Worm (Caenorhabditis elegans) whole organism, L1 larva: Measurements from ENCODE around the gene Y53F4B.14.
"Not testable (repeated sequence)": the region's sequence is repeated elsewhere in the genome, so short reads cannot be mapped to it uniquely, and the experiment has no call there.

ENCODE experiments used
- Y116A8C.19 ChIP-seq: sonication (generic microtip); optimal IDR thresholded peaks from 2 replicates; lab custom pipeline; 2016; ENCODE audit warnings: missing compliant biosample characterization, missing genetic modification characterization, borderline replicate concordance
- ama-1 ChIP-seq: fragments of 150-350 bp; optimal IDR thresholded peaks from 2 replicates; lab custom pipeline; 2014
- ceh-8 ChIP-seq: fragments of 200-800 bp; sonication (Bioruptor generic); optimal IDR thresholded peaks from 2 replicates; lab custom pipeline; 2018; ENCODE audit warnings: mild to moderate bottlenecking, missing genetic modification characterization, moderate library complexity, missing compliant biosample characterization
- ceh-88 ChIP-seq: fragments of 200-800 bp; sonication (Bioruptor generic); IDR thresholded peaks from 2 replicates; pipeline ENCODE4 v1.3.6; 2022; ENCODE audit warnings: missing genetic modification characterization, missing compliant biosample characterization
- ceh-90 ChIP-seq: sonication (generic microtip); optimal IDR thresholded peaks from 2 replicates; lab custom pipeline; 2016; ENCODE audit warnings: missing genetic modification characterization, missing compliant biosample characterization
- dpl-1 ChIP-seq, 3 experiments: fragments of 150-350 bp in 2 of 3; sonication (generic microtip) in 1 of 3; optimal IDR thresholded peaks; 2 replicates each; lab custom pipeline; 2014 to 2017; ENCODE audit warnings: missing biosample characterization in 3 of 3, missing genetic modification characterization in 3 of 3, missing genetic modification reagents in 3 of 3
- efl-1 ChIP-seq, 4 experiments: fragments of 150-350 bp; optimal IDR thresholded peaks in 3 of 4; peaks in 1 of 4; 1 replicate in 1 of 4; 2 replicates in 3 of 4; lab custom pipeline; 2014; ENCODE audit warnings: missing biosample characterization in 2 of 4, missing genetic modification characterization in 2 of 4, missing genetic modification reagents in 2 of 4
- elt-2 ChIP-seq: sonication (generic microtip); optimal IDR thresholded peaks from 2 replicates; lab custom pipeline; 2016; ENCODE audit warnings: missing genetic modification characterization, mild to moderate bottlenecking, inconsistent platforms, missing compliant biosample characterization, missing genetic modification reagents
- fkh-4 ChIP-seq: sonication (generic microtip); optimal IDR thresholded peaks from 2 replicates; lab custom pipeline; 2016; ENCODE audit warnings: missing compliant biosample characterization, missing genetic modification characterization, borderline replicate concordance
- fkh-8 ChIP-seq: sonication (generic microtip); optimal IDR thresholded peaks from 2 replicates; lab custom pipeline; 2016; ENCODE audit warnings: mild to moderate bottlenecking, missing genetic modification characterization, missing compliant biosample characterization
- fos-1 ChIP-seq: fragments of 150-350 bp; optimal IDR thresholded peaks from 2 replicates; lab custom pipeline; 2014; ENCODE audit warnings: missing biosample characterization, missing genetic modification characterization
- isw-1 ChIP-seq: fragments of 200-800 bp; sonication (Bioruptor generic); IDR thresholded peaks from 2 replicates; pipeline ENCODE4 v1.3.6; 2022; ENCODE audit warnings: missing genetic modification characterization, missing compliant biosample characterization
- lin-14 ChIP-seq: fragments of 200-800 bp; sonication (Bioruptor generic); optimal IDR thresholded peaks from 2 replicates; lab custom pipeline; 2018; ENCODE audit warnings: mild to moderate bottlenecking, missing genetic modification characterization, moderate library complexity, missing compliant biosample characterization
- lin-35 ChIP-seq, 2 experiments: fragments of 150-350 bp; optimal IDR thresholded peaks; 2 replicates each; lab custom pipeline; 2014; ENCODE audit warnings: missing biosample characterization in 2 of 2, missing genetic modification characterization in 2 of 2, missing genetic modification reagents in 2 of 2
- lsy-2 ChIP-seq, 2 experiments: fragments of 150-350 bp; optimal IDR thresholded peaks; 2 replicates each; lab custom pipeline; 2014; ENCODE audit warnings: missing biosample characterization in 2 of 2, missing genetic modification characterization in 2 of 2
- mab-9 ChIP-seq: fragments of 200-800 bp; sonication (Bioruptor generic); IDR thresholded peaks from 2 replicates; pipeline ENCODE4 v1.3.6; 2022; ENCODE audit warnings: missing genetic modification reagents, missing genetic modification characterization, missing compliant biosample characterization
- mef-2 ChIP-seq: fragments of 150-350 bp; optimal IDR thresholded peaks from 2 replicates; lab custom pipeline; 2014; ENCODE audit warnings: missing biosample characterization, missing genetic modification characterization
- nhr-19 ChIP-seq: fragments of 200-800 bp; sonication (Bioruptor generic); conservative IDR thresholded peaks from 2 replicates; pipeline ENCODE4 v1.3.6; 2022; ENCODE audit warnings: missing genetic modification characterization, missing compliant biosample characterization
- nhr-47 ChIP-seq: sonication (generic microtip); optimal IDR thresholded peaks from 2 replicates; lab custom pipeline; 2016; ENCODE audit warnings: mild to moderate bottlenecking, missing genetic modification characterization, moderate library complexity, missing compliant biosample characterization
- nhr-71 ChIP-seq: sonication (generic microtip); optimal IDR thresholded peaks from 2 replicates; lab custom pipeline; 2016; ENCODE audit warnings: mild to moderate bottlenecking, missing genetic modification characterization, moderate library complexity, missing compliant biosample characterization
- nhr-76 ChIP-seq: sonication (generic microtip); optimal IDR thresholded peaks from 2 replicates; lab custom pipeline; 2017; ENCODE audit warnings: missing biosample characterization, missing genetic modification characterization
- nhr-77 ChIP-seq: fragments of 150-350 bp; optimal IDR thresholded peaks from 2 replicates; lab custom pipeline; 2014; ENCODE audit warnings: missing biosample characterization, missing genetic modification characterization
- nhr-85 ChIP-seq: sonication (generic microtip); peaks from one replicate; lab custom pipeline; 2016; ENCODE audit warnings: missing genetic modification characterization, inconsistent platforms, missing compliant biosample characterization
- snpc-4 ChIP-seq: fragments of 150-350 bp; optimal IDR thresholded peaks from 2 replicates; lab custom pipeline; 2014; ENCODE audit warnings: missing biosample characterization, missing genetic modification characterization
- snu-23 ChIP-seq: sonication (generic microtip); optimal IDR thresholded peaks from 2 replicates; lab custom pipeline; 2016; ENCODE audit warnings: missing genetic modification characterization, missing compliant biosample characterization
- swsn-7 ChIP-seq: sonication (generic microtip); optimal IDR thresholded peaks from 2 replicates; lab custom pipeline; 2016; ENCODE audit warnings: missing genetic modification characterization, missing compliant biosample characterization
- unc-86 ChIP-seq: sonication (generic microtip); optimal IDR thresholded peaks from 2 replicates; lab custom pipeline; 2016; ENCODE audit warnings: missing genetic modification characterization, missing compliant biosample characterization
- unc-98 ChIP-seq: fragments of 200-800 bp; sonication (Bioruptor generic); IDR thresholded peaks from 2 replicates; pipeline ENCODE4 v1.3.6; 2022; ENCODE audit warnings: missing genetic modification characterization, missing compliant biosample characterization
- vab-15 ChIP-seq: sonication (generic microtip); optimal IDR thresholded peaks from 2 replicates; lab custom pipeline; 2017; ENCODE audit warnings: missing genotype, mild to moderate bottlenecking, missing genetic modification characterization, missing compliant biosample characterization
- zip-4 ChIP-seq: fragments of 200-800 bp; sonication (Bioruptor generic); optimal IDR thresholded peaks from 2 replicates; lab custom pipeline; 2018; ENCODE audit warnings: mild to moderate bottlenecking, missing genetic modification characterization, moderate library complexity, missing compliant biosample characterization

The Y53F4B.14 gene

DNA sequence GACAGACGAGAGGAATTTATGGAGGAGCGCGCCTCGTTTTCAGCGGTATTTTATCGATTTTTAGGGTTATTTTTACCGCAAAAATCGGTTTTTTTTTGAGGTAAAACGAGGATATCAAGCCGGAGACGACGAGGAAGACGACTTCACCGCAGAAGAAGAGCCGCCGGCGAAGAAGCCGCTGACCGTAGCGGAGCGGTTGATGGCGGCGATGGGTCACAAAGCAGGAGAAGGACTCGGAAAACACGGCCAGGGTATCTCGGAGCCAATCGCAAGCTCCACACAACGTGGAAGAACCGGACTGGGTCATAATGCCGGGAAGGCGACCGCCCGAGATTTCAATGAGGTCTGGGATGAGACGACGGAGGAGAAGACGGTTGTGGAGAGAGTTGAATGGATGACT, 11.4 kb upstream of the Y53F4B.14 start:
- TF ChIP-seq vab-15 (tag; lab: Kevin White, UChicago) (no peak), lin-35 (GFP tag; optimal IDR thresholded peaks at IDR 0.05; lab: Kevin White, UChicago) (no peak), snu-23 (no peak)

DNA sequence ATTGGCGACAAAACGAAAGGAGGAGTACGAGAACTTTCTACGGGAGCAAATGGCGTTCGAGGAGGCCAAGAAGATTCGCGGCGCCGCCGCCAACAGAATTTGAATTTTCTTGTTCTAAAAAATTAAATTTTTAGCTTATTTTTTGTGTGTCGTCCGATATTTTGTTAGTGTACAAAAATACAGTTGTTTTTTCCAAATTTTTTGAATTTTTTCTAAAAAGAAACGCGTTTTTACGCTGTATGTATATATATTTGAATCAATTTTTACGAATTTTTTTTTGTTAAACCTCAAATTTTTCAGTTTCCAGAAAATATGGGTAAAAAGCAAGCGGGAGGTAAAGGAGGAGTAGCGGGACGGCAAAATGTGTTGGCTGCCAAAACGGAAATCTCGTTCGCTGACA, 1.3 kb downstream of the Y53F4B.14 start, which contains the start of gene trip-4:
TSS of gene trip-4 (plus strand) at position 301 of the 400 bp plus-strand sequence.
- TF ChIP-seq efl-1 (optimal IDR thresholded peaks at IDR 0.05; lab: Kevin White, UChicago) (no peak), efl-1 (GFP tag; optimal IDR thresholded peaks at IDR 0.05 in 1 of 2; lab: Kevin White, UChicago) (peak in 1 of 2 experiments; percentile 36), elt-2 (no peak), unc-98 (GFP tag; lab: Robert Waterston, UW) (no peak)

DNA sequence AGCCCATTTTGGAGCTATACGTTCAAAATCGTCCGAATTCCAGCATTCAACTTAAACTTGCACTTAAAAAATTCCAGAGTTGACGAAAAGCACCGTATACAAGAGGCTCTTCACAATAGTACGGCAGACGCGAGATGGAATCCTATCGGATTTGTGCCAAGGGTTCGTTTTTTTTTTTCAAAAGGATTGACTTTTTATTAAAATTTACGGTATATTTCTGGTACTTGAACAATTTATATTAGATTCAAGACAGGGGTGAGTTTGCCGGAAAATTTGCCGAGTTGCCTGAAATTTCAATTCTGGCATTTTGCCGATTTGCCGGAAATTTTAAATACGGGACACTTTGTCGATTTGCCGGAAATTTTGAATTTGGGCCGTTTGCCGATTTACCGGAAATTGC, 4.5 kb downstream of the Y53F4B.14 start:
- TF ChIP-seq zip-4, result no peak
- TF ChIP-seq nhr-85 (tag; lab: Kevin White, UChicago), result peak; percentile 59
- TF ChIP-seq ceh-8, result no peak
- TF ChIP-seq nhr-77 (tag; lab: Kevin White, UChicago), result no peak
- TF ChIP-seq, all 84 proteins: peak for 1

DNA sequence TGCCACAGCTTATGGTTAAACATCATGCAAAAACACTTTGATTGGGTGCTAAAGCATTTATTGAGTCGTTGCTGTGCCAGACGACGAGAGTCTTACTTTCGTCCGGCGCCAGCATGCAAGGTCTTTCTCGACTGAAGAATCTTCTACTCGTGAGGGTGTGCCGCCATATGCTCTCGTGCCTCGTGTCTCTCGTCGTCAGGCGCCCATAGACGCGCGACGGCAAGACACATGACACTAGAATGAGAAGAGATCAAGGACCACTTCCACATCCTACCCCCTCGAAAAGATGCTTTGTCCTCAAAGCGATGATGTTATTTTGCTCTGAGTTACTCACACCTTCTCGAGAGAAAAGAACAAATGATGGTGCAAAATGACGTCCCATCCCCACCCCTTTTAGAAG, 5.0 kb downstream of the Y53F4B.14 start:
- TF ChIP-seq ama-1 (lab: Kevin White, UChicago) (peak; percentile 40), nhr-47 (tag; lab: Kevin White, UChicago) (peak; percentile 43), unc-86 (tag; lab: Kevin White, UChicago) (peak; percentile 17), nhr-19 (GFP tag; lab: Robert Waterston, UW) (peak; percentile 49), ceh-88 (GFP tag; lab: Robert Waterston, UW) (peak; percentile 15; the same call in 1 of the 2 replicates), nhr-71 (tag; lab: Kevin White, UChicago) (peak; percentile 42), fkh-8 (tag; lab: Kevin White, UChicago) (peak; percentile 10), isw-1 (GFP tag; lab: Robert Waterston, UW) (peak; percentile 30; the same call in 1 of the 2 replicates), efl-1 (optimal IDR thresholded peaks at IDR 0.05; lab: Kevin White, UChicago) (peak in 1 of 2 experiments; percentile 20), lin-14 (peak; percentile 42), snu-23 (peak; percentile 6)
- not testable (repeated sequence) for TF ChIP-seq efl-1 (GFP tag; optimal IDR thresholded peaks at IDR 0.05 in 1 of 2; lab: Kevin White, UChicago)

DNA sequence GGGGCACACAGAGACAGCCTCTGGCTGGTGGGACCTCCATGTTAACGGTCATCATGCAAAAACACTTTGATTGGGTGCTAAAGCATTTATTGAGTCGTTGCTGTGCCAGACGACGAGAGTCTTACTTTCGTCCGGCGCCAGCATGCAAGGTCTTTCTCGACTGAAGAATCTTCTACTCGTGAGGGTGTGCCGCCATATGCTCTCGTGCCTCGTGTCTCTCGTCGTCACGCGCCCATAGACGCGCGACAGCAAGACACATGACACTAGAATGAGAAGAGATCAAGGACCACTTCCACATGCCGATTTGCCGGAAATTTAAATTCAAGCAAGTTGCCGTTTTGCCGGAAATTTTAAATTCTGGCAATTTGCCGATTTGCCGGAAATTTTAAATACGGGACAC, 6.1 kb downstream of the Y53F4B.14 start:
- TF ChIP-seq nhr-47 (tag; lab: Kevin White, UChicago), result peak; percentile 35
- peak; percentile 56 for TF ChIP-seq fkh-8 (tag; lab: Kevin White, UChicago)
- TF ChIP-seq efl-1 (optimal IDR thresholded peaks at IDR 0.05; lab: Kevin White, UChicago), result peak in 1 of 2 experiments; percentile 30
- TF ChIP-seq efl-1 (GFP tag; optimal IDR thresholded peaks at IDR 0.05 in 1 of 2; lab: Kevin White, UChicago), result not testable (repeated sequence)
- TF ChIP-seq nhr-71 (tag; lab: Kevin White, UChicago), result peak; percentile 62
- peak; percentile 25 for TF ChIP-seq snu-23
- TF ChIP-seq nhr-85 (tag; lab: Kevin White, UChicago), result peak; percentile 63
- peak; percentile 20 for TF ChIP-seq unc-86 (tag; lab: Kevin White, UChicago)
- 0 out of 2 replicates have a peak, but pooled peaks have one; percentile 44 for TF ChIP-seq mab-9 (GFP tag; lab: Robert Waterston, UW)
- TF ChIP-seq nhr-19 (GFP tag; lab: Robert Waterston, UW), result peak; percentile 63
- TF ChIP-seq ceh-88 (GFP tag; lab: Robert Waterston, UW), result 0 out of 2 replicates have a peak, but pooled peaks have one; percentile 32
- TF ChIP-seq lsy-2 (tag; optimal IDR thresholded peaks at IDR 0.05; lab: Kevin White, UChicago), result peak in 1 of 2 experiments; percentile 2
- TF ChIP-seq isw-1 (GFP tag; lab: Robert Waterston, UW), result peak; percentile 46
- TF ChIP-seq swsn-7 (tag; lab: Kevin White, UChicago), result peak; percentile 7

DNA sequence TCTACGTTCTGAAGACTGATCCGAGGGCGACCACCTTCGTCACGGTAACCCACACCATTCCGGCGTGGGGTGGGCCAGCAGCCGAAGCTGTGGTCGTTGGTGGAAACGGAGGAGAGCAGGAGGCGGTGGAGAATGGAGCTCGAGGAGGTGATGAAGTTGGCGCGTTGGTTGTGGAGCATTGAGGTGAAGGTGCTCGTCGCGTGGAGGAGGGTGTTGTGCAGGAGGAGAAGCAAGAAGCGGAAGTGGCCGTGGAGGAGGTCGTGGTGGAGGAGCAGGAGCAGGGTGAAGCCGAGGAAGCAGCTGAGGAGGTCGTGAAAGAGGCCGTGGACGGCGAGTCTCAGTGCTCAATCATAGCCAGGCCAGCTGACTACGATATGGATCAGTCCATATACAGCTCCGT, 20.5 kb downstream of the Y53F4B.14 start, which contains the start of gene Y53F4B.17:
TSS of gene Y53F4B.17 (plus strand) at position 375 of the 400 bp plus-strand sequence.
- no peak for TF ChIP-seq ceh-88 (GFP tag; lab: Robert Waterston, UW)
- no peak for TF ChIP-seq snpc-4 (tag; lab: Kevin White, UChicago)
- no peak for TF ChIP-seq Y116A8C.19 (tag; lab: Kevin White, UChicago)

DNA sequence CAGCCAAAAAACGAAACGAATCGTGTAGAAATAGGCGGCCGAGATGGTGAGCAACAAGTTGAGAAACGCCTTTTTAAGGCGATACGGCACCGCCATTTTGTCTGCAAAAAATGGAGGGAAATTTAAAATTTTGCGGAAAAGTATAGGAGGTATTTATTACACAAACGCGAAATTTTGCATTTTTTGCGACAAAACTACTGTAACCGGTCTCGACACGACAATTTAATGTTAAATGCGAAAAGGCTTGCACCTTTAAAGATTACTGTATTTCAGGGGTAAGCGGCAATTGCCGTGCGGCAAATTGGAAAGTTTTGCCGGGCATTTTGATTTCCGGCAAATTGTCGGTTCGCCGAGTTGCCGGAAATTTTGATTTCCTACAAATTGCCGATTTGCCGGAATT, 33.8 kb downstream of the Y53F4B.14 start, which contains the start of gene Y53F4B.18:
TSS of gene Y53F4B.18 (minus strand) at position 101 of the 400 bp plus-strand sequence.
- TF ChIP-seq fkh-4 (no peak), dpl-1 (GFP tag; optimal IDR thresholded peaks at IDR 0.05; lab: Kevin White, UChicago) (no peak), lsy-2 (tag; optimal IDR thresholded peaks at IDR 0.05; lab: Kevin White, UChicago) (no peak), fos-1 (tag; lab: Kevin White, UChicago) (no peak), mef-2 (no peak), ceh-90 (no peak), nhr-19 (GFP tag; lab: Robert Waterston, UW) (no peak), nhr-76 (tag; lab: Kevin White, UChicago) (no peak)
